Fruit fly (Drosophila melanogaster): ENCODE measurements around the gene cype.

cype gene

DNA sequence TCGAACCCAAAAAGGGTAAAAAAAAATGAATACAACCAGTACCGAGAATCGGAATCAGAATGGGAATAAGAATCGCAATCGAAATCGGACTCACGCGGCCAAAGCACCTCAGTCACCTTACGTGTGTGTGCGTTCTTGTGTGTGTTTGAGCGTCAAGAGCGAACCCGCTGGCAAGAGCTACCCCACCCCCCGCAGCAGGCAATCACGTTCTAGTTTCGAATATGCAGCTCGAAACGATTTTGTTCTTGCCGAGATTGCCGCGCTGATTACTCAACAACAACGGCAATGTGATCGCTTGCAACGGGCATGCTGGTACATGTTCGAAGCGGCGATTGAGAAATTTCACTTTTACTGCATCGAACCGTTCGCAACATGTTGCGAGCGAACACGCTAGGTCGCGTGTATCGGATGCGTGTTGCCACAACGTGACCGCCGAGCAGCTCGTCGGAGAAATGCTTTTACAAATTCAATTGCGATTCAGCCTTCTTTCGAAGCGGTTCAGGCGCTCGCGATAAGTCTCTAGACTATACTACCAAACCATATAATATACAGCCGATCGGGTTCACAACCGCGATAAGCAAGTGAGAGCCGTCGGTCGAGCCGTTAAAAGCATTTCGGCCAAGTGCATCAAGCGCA is 21.7 kb upstream of the cype start:
- TF ChIP-seq kay (GFP tag; ENCODE audit: borderline replicate concordance) (peak; percentile 98), CG1620 (GFP tag; optimal IDR thresholded peaks at IDR 0.05) (no peak), Hr96 (GFP tag; optimal IDR thresholded peaks at IDR 0.05) (peak; percentile 22), cic (GFP tag; optimal IDR thresholded peaks at IDR 0.05) (peak; percentile 99), CG12768 (GFP tag; optimal IDR thresholded peaks at IDR 0.05) (peak; percentile 91), CG7045 (GFP tag; optimal IDR thresholded peaks at IDR 0.05) (no peak), pad (GFP tag; optimal IDR thresholded peaks at IDR 0.05) (peak; percentile 29), ovo (GFP tag; optimal IDR thresholded peaks at IDR 0.05) (peak; percentile 56), Mnt (GFP tag; optimal IDR thresholded peaks at IDR 0.05) (peak; percentile 91), tj (GFP tag; optimal IDR thresholded peaks at IDR 0.05) (peak; percentile 93), CG7101 (tag; optimal IDR thresholded peaks at IDR 0.05) (no peak), cnc (optimal IDR thresholded peaks at IDR 0.05) (no peak), CG11617 (GFP tag; optimal IDR thresholded peaks at IDR 0.05) (no peak), bab1 (GFP tag; optimal IDR thresholded peaks at IDR 0.05) (peak; percentile 4), CG33017 (tag; optimal IDR thresholded peaks at IDR 0.05) (no peak), CG5204 (GFP tag; optimal IDR thresholded peaks at IDR 0.05) (no peak), Clk (GFP tag; optimal IDR thresholded peaks at IDR 0.05) (peak; percentile 91), CG14711 (tag; optimal IDR thresholded peaks at IDR 0.05) (no peak), Crg-1 (GFP tag; optimal IDR thresholded peaks at IDR 0.05) (no peak), toe (GFP tag; optimal IDR thresholded peaks at IDR 0.05) (peak; percentile 63)

DNA sequence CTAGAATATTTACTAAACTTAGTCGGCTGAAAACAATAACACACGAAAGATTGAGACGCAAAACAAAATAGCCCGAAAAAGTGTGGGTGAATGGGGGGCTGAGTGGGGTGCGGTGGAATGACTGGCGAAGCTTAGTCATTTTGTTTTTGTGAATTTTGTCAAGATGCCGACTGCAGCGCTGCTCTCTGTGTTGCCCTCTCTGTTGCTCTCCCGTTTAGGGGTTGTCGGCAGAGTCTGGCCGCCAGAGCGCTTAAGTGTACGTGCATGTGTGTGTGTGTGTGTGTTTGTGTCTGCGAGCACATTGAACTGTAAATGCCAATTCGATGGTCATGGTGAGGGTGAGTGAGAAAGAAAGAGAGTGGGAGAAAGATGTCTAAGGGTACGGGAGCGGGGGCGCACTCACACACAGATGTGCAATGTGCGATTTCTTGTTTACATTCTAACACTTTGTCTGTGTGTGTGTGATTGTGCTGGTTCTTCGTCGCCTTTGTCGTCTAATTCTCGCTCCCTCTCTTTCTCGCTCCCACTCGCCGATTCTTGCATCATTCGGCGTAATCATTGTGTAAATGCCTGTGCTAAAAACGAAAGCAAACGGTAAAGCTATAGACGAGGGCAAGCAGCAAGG is 20.5 kb upstream of the cype start:
- TF ChIP-seq Mnt (GFP tag; optimal IDR thresholded peaks at IDR 0.05) (peak; percentile 95), CG14711 (tag; optimal IDR thresholded peaks at IDR 0.05) (peak; percentile 21), pad (GFP tag; optimal IDR thresholded peaks at IDR 0.05) (peak; percentile 50), toe (GFP tag; optimal IDR thresholded peaks at IDR 0.05) (peak; percentile 43), CG12768 (GFP tag; optimal IDR thresholded peaks at IDR 0.05) (peak; percentile 84), CG1620 (GFP tag; optimal IDR thresholded peaks at IDR 0.05) (peak; percentile 22), CG33017 (tag; optimal IDR thresholded peaks at IDR 0.05) (peak; percentile 66), Hr96 (GFP tag; optimal IDR thresholded peaks at IDR 0.05) (peak; percentile 33), CG11617 (GFP tag; optimal IDR thresholded peaks at IDR 0.05) (peak; percentile 47), bab1 (GFP tag; optimal IDR thresholded peaks at IDR 0.05) (no peak), CG7101 (tag; optimal IDR thresholded peaks at IDR 0.05) (peak; percentile 42), CG7045 (GFP tag; optimal IDR thresholded peaks at IDR 0.05) (peak; percentile 49), ovo (GFP tag; optimal IDR thresholded peaks at IDR 0.05) (peak; percentile 2), cnc (optimal IDR thresholded peaks at IDR 0.05) (peak in 1 of 2 experiments; percentile 14), Crg-1 (GFP tag; optimal IDR thresholded peaks at IDR 0.05) (no peak), cic (GFP tag; optimal IDR thresholded peaks at IDR 0.05) (peak; percentile 98), Clk (GFP tag; optimal IDR thresholded peaks at IDR 0.05) (peak; percentile 58), CG5204 (GFP tag; optimal IDR thresholded peaks at IDR 0.05) (no peak), tj (GFP tag; optimal IDR thresholded peaks at IDR 0.05) (peak; percentile 51), kay (GFP tag; ENCODE audit: borderline replicate concordance) (peak; percentile 98)

DNA sequence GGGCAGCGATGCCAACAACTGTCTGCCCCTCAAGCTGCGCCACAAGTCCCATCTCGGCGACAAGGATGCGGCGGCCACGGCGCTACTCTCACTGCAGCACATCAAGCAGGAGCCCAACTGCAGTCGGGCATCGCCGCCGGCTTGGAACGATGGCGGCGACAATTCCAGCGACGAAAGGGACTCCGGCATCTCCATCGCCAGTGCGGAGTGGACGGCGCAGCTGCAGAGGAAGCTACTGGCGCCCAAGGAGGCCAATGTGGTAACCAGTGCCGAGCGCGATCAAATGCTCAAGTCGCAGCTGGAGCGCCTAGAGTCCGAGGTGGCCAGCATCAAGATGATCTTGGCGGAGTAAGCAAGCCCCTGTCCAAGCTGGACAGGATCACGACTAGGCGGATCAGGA is 17.7 kb upstream of the cype start:
- TF ChIP-seq CG11617 (GFP tag; optimal IDR thresholded peaks at IDR 0.05) (no peak), CG1620 (GFP tag; optimal IDR thresholded peaks at IDR 0.05) (no peak), cnc (optimal IDR thresholded peaks at IDR 0.05) (no peak), kay (GFP tag; ENCODE audit: borderline replicate concordance) (no peak), cic (GFP tag; optimal IDR thresholded peaks at IDR 0.05) (no peak)

DNA sequence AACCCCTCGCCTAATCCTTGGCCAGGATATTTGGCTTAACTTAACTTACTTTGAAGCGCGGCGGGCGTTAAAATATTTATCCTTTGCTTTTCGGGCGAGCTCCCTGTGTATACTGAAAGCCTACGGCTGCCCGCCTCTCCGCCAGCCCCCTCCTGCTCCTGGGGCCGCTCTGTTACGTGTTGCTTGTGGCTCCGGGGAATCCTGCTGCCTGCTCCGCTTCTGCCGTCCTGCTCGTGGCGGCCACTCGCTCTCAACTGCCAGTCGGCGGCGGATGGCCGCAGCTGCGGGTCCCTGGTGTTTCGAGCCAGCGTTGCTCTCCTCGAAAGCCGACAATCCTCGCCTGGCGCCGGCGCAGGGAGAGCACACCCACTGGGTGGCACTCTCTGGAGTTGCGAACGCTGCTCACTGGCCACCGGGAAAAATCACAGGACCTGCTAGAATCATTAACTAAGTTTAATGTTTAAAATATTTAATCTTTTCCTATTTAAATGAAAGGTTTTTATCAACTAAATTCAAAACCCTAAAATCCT is 12.3 kb upstream of the cype start, which contains the start of gene CG14024:
Gene CG14024, minus strand, starts transcription at position 266 of the 530 bp plus-strand sequence.
- TF ChIP-seq Hr96 (GFP tag; optimal IDR thresholded peaks at IDR 0.05) (no peak), CG33017 (tag; optimal IDR thresholded peaks at IDR 0.05) (no peak), CG7101 (tag; optimal IDR thresholded peaks at IDR 0.05) (no peak), pad (GFP tag; optimal IDR thresholded peaks at IDR 0.05) (no peak)

DNA sequence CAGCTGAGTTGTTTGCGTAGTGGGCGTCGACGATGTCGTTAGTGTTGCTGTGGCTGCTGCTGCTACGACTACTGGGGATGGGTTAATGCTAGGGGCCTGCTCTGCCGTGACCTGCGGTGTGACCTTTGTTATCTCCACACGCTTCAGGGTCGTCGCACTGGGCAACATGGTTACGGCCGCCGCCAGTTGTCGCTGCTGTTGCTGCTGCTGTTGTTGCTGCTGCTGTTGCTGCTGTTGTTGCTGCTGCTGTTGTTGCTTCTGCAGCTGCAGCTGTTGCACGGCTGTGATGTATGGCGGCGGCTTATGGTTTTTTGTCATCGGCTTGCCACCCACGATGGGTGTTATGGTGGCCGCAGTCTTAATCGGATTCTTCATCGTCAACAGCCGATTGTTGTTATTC is 7.0 kb upstream of the cype start:
- TF ChIP-seq cnc (optimal IDR thresholded peaks at IDR 0.05) (no peak), kay (GFP tag; ENCODE audit: borderline replicate concordance) (no peak), CG11617 (GFP tag; optimal IDR thresholded peaks at IDR 0.05) (no peak)

DNA sequence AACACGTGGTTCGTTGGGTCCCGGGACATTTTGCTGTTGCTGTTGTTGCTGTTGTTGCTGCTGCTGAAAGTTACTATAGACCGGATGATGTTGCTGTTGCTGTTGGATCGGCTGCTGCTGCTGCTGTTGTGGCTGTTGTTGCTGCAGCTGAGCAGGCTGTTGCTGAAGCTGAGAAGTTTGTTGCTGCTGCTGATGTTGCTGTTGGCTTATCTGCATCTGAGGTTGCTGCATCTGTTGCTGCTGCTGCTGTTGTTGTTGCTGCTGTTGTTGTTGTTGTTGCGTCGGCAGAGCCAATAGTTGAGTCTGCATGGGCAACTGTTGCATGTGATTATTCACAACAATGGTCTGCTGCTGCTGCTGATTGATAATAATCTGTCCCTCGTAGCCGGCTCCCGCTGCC is 6.0 kb upstream of the cype start:
- TF ChIP-seq bab1 (GFP tag; optimal IDR thresholded peaks at IDR 0.05) (no peak), CG5204 (GFP tag; optimal IDR thresholded peaks at IDR 0.05) (no peak), Mnt (GFP tag; optimal IDR thresholded peaks at IDR 0.05) (no peak), CG14711 (tag; optimal IDR thresholded peaks at IDR 0.05) (no peak), cnc (optimal IDR thresholded peaks at IDR 0.05) (no peak), Hr96 (GFP tag; optimal IDR thresholded peaks at IDR 0.05) (no peak), Clk (GFP tag; optimal IDR thresholded peaks at IDR 0.05) (no peak), tj (GFP tag; optimal IDR thresholded peaks at IDR 0.05) (no peak), ovo (GFP tag; optimal IDR thresholded peaks at IDR 0.05) (no peak), CG7045 (GFP tag; optimal IDR thresholded peaks at IDR 0.05) (no peak), CG1620 (GFP tag; optimal IDR thresholded peaks at IDR 0.05) (no peak), kay (GFP tag; ENCODE audit: borderline replicate concordance) (no peak), CG7101 (tag; optimal IDR thresholded peaks at IDR 0.05) (no peak), toe (GFP tag; optimal IDR thresholded peaks at IDR 0.05) (no peak), CG11617 (GFP tag; optimal IDR thresholded peaks at IDR 0.05) (no peak), CG33017 (tag; optimal IDR thresholded peaks at IDR 0.05) (no peak), cic (GFP tag; optimal IDR thresholded peaks at IDR 0.05) (no peak)

All from whole organism, adult.